Worm (Caenorhabditis elegans): Measurements from ENCODE around the gene tsfm-1.

ce11 chrV:12317894-12318553 is 46.7 kb upstream of the tsfm-1 start, which contains the start of the genes R04F11.5 and R04F11.2:
- no peak for TF ChIP-seq sem-2 (GFP tag; optimal IDR thresholded peaks at IDR 0.05)
- TF ChIP-seq nhr-28 (tag; optimal IDR thresholded peaks at IDR 0.05), result no peak
- TF ChIP-seq ceh-83 (GFP tag; optimal IDR thresholded peaks at IDR 0.05), result no peak
- TF ChIP-seq mep-1 (tag; optimal IDR thresholded peaks at IDR 0.05), result peak; percentile 90
- no peak for TF ChIP-seq cnd-1 (tag; optimal IDR thresholded peaks at IDR 0.05)
- no peak for TF ChIP-seq ztf-11 (tag; optimal IDR thresholded peaks at IDR 0.05)
- TF ChIP-seq snpc-4 (tag; optimal IDR thresholded peaks at IDR 0.05), result no peak
- peak; percentile 31 for TF ChIP-seq unc-62 (GFP tag; optimal IDR thresholded peaks at IDR 0.05)
